Fruit fly (Drosophila melanogaster): Measurements from ENCODE around the gene Cdk1.

DNA sequence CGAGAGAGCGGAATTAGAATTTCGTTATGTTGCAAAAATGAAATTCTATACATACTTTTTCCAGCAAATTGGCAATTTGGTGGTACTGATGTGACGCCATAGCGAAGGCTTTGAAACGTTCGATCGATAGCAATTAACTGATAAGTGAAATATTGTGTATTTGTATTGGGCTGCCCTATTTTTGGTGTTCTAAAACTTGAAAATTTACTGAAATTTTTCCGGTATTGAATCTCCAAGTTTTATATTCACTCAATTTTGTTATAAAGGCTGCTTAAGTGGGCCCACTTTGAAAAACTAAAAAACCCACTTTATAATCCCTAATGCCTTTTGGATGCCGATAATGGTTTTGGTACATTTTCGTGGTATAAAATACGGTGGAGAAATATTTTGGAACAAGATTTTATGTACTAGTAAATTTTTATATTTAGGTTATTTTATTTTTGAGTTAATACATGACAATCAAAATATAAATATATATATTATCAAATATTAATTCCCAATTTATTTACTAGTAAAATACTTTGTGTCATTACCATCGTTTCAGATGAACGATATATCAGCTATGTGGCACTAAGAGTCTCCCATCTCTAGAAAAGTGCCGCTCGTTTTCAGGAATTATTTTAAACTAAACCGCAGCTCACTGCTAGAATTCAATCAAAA lies 23.5 kb downstream of the Cdk1 start, which contains the start of the genes Cand1 and pim:
- no peak for TF ChIP-seq CTCF (optimal IDR thresholded peaks at IDR 0.05)
- TF ChIP-seq CG8478 (optimal IDR thresholded peaks at IDR 0.05) = no peak
